In the genomic region with DNA sequence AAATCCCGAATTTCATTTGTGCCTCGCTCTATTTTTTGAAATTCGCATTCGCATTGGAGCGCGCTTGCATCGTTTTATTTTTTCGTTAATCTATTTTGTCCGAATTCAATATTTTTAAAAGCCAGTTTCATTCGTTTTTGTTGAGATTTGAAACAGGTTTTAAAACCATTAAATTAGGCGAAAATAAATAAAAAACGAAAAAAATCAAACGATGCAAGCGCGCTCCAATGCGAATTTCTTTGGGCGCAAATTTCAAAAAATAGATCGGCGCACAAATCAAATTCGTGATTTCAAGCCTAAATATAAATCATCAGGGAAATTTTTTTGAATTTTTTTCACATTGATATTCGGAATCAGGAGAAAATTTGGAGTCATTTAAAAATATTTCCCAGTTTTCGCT, we compare ENCODE assay signal across 2 worm cellular contexts.
A peak's percentile ranks its signal among the peaks of the same experiment; 100 is the strongest.
TF ChIP-seq lines count a peak whose summit lies in the region.

No protein-coding gene starts in this region.

TF ChIP-seq in whole organism, L4 larva, 104 proteins besides CTCF, POLR2A, EP300 and RAD21:
- peak; percentile 78 for TF ChIP-seq lin-38 (GFP tag; IDR thresholded peaks at IDR 0.05; lab: Robert Waterston, UW)
TF ChIP-seq in whole organism, L4 larva: peak in this region for 1; not testable (repeated sequence) for 103.

TF ChIP-seq in whole organism, young adult, 124 proteins besides CTCF, POLR2A, EP300 and RAD21:
- peak; percentile 51 for TF ChIP-seq mcd-1 (GFP tag; IDR thresholded peaks at IDR 0.05; lab: Robert Waterston, UW)
